Fruit fly (Drosophila melanogaster) whole organism, wandering third instar larva: ENCODE data around the gene CG14676.

ENCODE experiments used
- Abd-B ChIP-seq: fragments of >200 bp; optimal IDR thresholded peaks from 2 replicates; lab custom pipeline; 2017; ENCODE audit warnings: missing biosample characterization, missing genetic modification characterization
- Dfd ChIP-seq: fragments of >200 bp; optimal IDR thresholded peaks from 2 replicates; lab custom pipeline; 2017; ENCODE audit warnings: missing biosample characterization, missing genetic modification characterization
- Dif ChIP-seq: fragments of 200-275, 200-300 bp; sonication (Bioruptor generic); optimal IDR thresholded peaks from 2 replicates; lab custom pipeline; 2018; ENCODE audit warnings: missing biosample characterization, missing genetic modification characterization; ENCODE audit not compliant: partially characterized antibody
- Hr83 ChIP-seq: fragments of 200-300 bp; sonication (Bioruptor generic); optimal IDR thresholded peaks from 2 replicates; lab custom pipeline; 2016; ENCODE audit warnings: missing biosample characterization, mild to moderate bottlenecking, missing genetic modification characterization, moderate library complexity; ENCODE audit not compliant: poor library complexity, severe bottlenecking
- Mio ChIP-seq: sonication (Bioruptor generic); optimal IDR thresholded peaks from 2 replicates; lab custom pipeline; 2016; ENCODE audit warnings: missing biosample characterization, missing genetic modification characterization
- N ChIP-seq: fragments of >200 bp; optimal IDR thresholded peaks from 2 replicates; lab custom pipeline; 2018; ENCODE audit warnings: missing biosample characterization, missing external identifiers, missing genetic modification characterization
- foxo ChIP-seq, 2 experiments: fragments of 200-800 bp; sonication (Bioruptor generic); optimal IDR thresholded peaks; 2 replicates in 1 of 2; 3 replicates in 1 of 2; lab custom pipeline; 2016 to 2017; ENCODE audit warnings: missing biosample characterization in 2 of 2, missing genetic modification characterization in 2 of 2
- fru ChIP-seq: fragments of 200-800 bp; sonication (Bioruptor generic); optimal IDR thresholded peaks from 3 replicates; lab custom pipeline; 2016; ENCODE audit warnings: missing biosample characterization, mild to moderate bottlenecking, missing genetic modification characterization
- h ChIP-seq: fragments of 200-800 bp; sonication (Bioruptor generic); optimal IDR thresholded peaks from 3 replicates; lab custom pipeline; 2016; ENCODE audit warnings: missing biosample characterization, mild to moderate bottlenecking, missing genetic modification characterization
- lola ChIP-seq: fragments of >200 bp; optimal IDR thresholded peaks from 2 replicates; lab custom pipeline; 2017; ENCODE audit warnings: missing biosample characterization, missing genetic modification characterization
- pan ChIP-seq: fragments of >200 bp; optimal IDR thresholded peaks from 2 replicates; lab custom pipeline; 2017
- psq ChIP-seq: fragments of 200-800 bp; sonication (Bioruptor generic); optimal IDR thresholded peaks from 3 replicates; lab custom pipeline; 2017; ENCODE audit warnings: missing biosample characterization, mild to moderate bottlenecking, missing genetic modification characterization, moderate library complexity
- usp ChIP-seq: fragments of >200 bp; optimal IDR thresholded peaks from 2 replicates; lab custom pipeline; 2017; ENCODE audit warnings: missing biosample characterization, missing genetic modification characterization
- woc ChIP-seq: sonication (Bioruptor generic); optimal IDR thresholded peaks from 2 replicates; lab custom pipeline; 2016; ENCODE audit warnings: missing biosample characterization, mild to moderate bottlenecking, missing genetic modification characterization

- TF ChIP-seq h (GFP tag; lab: Kevin White, UChicago): no peak
- no peak for TF ChIP-seq Mio
- peak; percentile 42 for TF ChIP-seq Hr83 (GFP tag; lab: Kevin White, UChicago)
- no peak for TF ChIP-seq usp (GFP tag; lab: Kevin White, UChicago)
- TF ChIP-seq Abd-B (GFP tag; lab: Kevin White, UChicago): no peak
- no peak for TF ChIP-seq psq (GFP tag; lab: Kevin White, UChicago)
- no peak for TF ChIP-seq fru (GFP tag; lab: Kevin White, UChicago)
- TF ChIP-seq pan: no peak
- TF ChIP-seq lola (GFP tag; lab: Kevin White, UChicago): no peak
- TF ChIP-seq Dfd: no peak
- no peak for TF ChIP-seq Dif (GFP tag; lab: Kevin White, UChicago)
- TF ChIP-seq foxo (GFP tag; optimal IDR thresholded peaks at IDR 0.05; lab: Kevin White, UChicago): no peak
- TF ChIP-seq woc (GFP tag; lab: Kevin White, UChicago): no peak
- TF ChIP-seq N (GFP tag; lab: Kevin White, UChicago): no peak
Measured at dm6 chr3R:5838683-5839365, 8.2 kb upstream of the CG14676 start.
